Fruit fly (Drosophila melanogaster) whole organism, embryonic: Measurements from ENCODE around the gene CG14410.

Experiments used
- B-H1 ChIP-seq: fragments of 200-800 bp; sonication (Bioruptor generic); IDR thresholded peaks from 3 replicates; pipeline ENCODE4 v1.3.6; 2022; ENCODE audit warnings: missing biosample characterization, missing genetic modification characterization
- CG10209 ChIP-seq: fragments of 200-800 bp; sonication (Bioruptor generic); optimal IDR thresholded peaks from 3 replicates; lab custom pipeline; 2017; ENCODE audit warnings: missing biosample characterization, mild to moderate bottlenecking, missing genetic modification characterization, missing genetic modification reagents
- CG10431 ChIP-seq: fragments of 200-800 bp; sonication (Bioruptor generic); optimal IDR thresholded peaks from 3 replicates; lab custom pipeline; 2018; ENCODE audit warnings: missing biosample characterization, mild to moderate bottlenecking, missing genetic modification characterization
- CG11093 ChIP-seq: fragments of 200-800 bp; sonication (Bioruptor generic); IDR thresholded peaks from 3 replicates; pipeline ENCODE4 v1.3.6; 2022; ENCODE audit warnings: missing biosample characterization, missing genetic modification characterization
- CG12659 ChIP-seq: fragments of 200-800 bp; sonication (Bioruptor generic); optimal IDR thresholded peaks from 3 replicates; lab custom pipeline; 2017; ENCODE audit warnings: mild to moderate bottlenecking, missing biosample characterization, missing genetic modification reagents, missing genetic modification characterization
- CG12942 ChIP-seq: fragments of 200-800 bp; sonication (Bioruptor generic); optimal IDR thresholded peaks from 3 replicates; lab custom pipeline; 2016; ENCODE audit warnings: missing biosample characterization, missing genetic modification characterization
- CG14667 ChIP-seq: fragments of 200-800 bp; sonication (Bioruptor generic); IDR thresholded peaks from 2 replicates; pipeline ENCODE4 v1.3.6; 2022; ENCODE audit warnings: missing biosample characterization, missing genetic modification characterization
- CG15073 ChIP-seq: fragments of 200-800 bp; sonication (Bioruptor generic); optimal IDR thresholded peaks from 2 replicates; lab custom pipeline; 2016; ENCODE audit warnings: missing biosample characterization, missing genetic modification characterization
- CG1647 ChIP-seq: fragments of 200-800 bp; sonication (Bioruptor generic); optimal IDR thresholded peaks from 3 replicates; lab custom pipeline; 2016; ENCODE audit warnings: missing biosample characterization, missing genetic modification characterization
- CG17361 ChIP-seq: fragments of 200-800 bp; sonication (Bioruptor generic); IDR thresholded peaks from 3 replicates; pipeline ENCODE4 v1.3.6; 2022; ENCODE audit warnings: missing biosample characterization, missing genetic modification characterization
- CG18262 ChIP-seq: fragments of 200-800 bp; optimal IDR thresholded peaks from 3 replicates; lab custom pipeline; 2019; ENCODE audit warnings: missing biosample characterization, mild to moderate bottlenecking, missing genetic modification characterization, moderate library complexity
- CG31441 ChIP-seq: fragments of 200-800 bp; sonication (Bioruptor generic); IDR thresholded peaks from 2 replicates; pipeline ENCODE4 v1.3.6; 2022; ENCODE audit warnings: missing biosample characterization, missing genetic modification characterization
- CG3163 ChIP-seq: fragments of 200-800 bp; sonication (Bioruptor generic); optimal IDR thresholded peaks from 3 replicates; lab custom pipeline; 2016; ENCODE audit warnings: missing biosample characterization, missing genetic modification characterization
- CG34376 ChIP-seq: fragments of 200-800 bp; sonication (Bioruptor generic); optimal IDR thresholded peaks from 2 replicates; lab custom pipeline; 2018; ENCODE audit warnings: missing biosample characterization, mild to moderate bottlenecking, missing genetic modification characterization
- CG4282 ChIP-seq: fragments of 200-800 bp; sonication (Bioruptor generic); optimal IDR thresholded peaks from 2 replicates; lab custom pipeline; 2016; ENCODE audit warnings: missing biosample characterization, missing genetic modification characterization
- CG6689 ChIP-seq: fragments of 200-800 bp; sonication (Bioruptor generic); IDR thresholded peaks from 2 replicates; pipeline ENCODE4 v1.3.6; 2022; ENCODE audit warnings: missing biosample characterization, missing genetic modification characterization
- CG7372 ChIP-seq: fragments of 200-800 bp; sonication (Bioruptor generic); IDR thresholded peaks from 2 replicates; pipeline ENCODE4 v1.3.6; 2022; ENCODE audit warnings: missing biosample characterization, missing genetic modification characterization
- CG7839 ChIP-seq: fragments of 200-800 bp; sonication (Bioruptor generic); optimal IDR thresholded peaks from 3 replicates; lab custom pipeline; 2018; ENCODE audit warnings: missing biosample characterization, mild to moderate bottlenecking, missing genetic modification characterization, moderate library complexity
- CG8089 ChIP-seq: fragments of 200-800 bp; sonication (Bioruptor generic); optimal IDR thresholded peaks from 3 replicates; lab custom pipeline; 2016; ENCODE audit warnings: missing biosample characterization, missing genetic modification characterization
- CHES-1-like ChIP-seq: fragments of 200-800 bp; sonication (Bioruptor generic); optimal IDR thresholded peaks from 2 replicates; lab custom pipeline; 2016; ENCODE audit warnings: missing biosample characterization, missing genetic modification characterization
- Dbx ChIP-seq: fragments of 200-800 bp; sonication (Bioruptor generic); IDR thresholded peaks from 3 replicates; pipeline ENCODE4 v1.3.6; 2022; ENCODE audit warnings: missing biosample characterization, missing genetic modification characterization
- Dp ChIP-seq: fragments of 200-800 bp; sonication (Bioruptor generic); optimal IDR thresholded peaks from 2 replicates; lab custom pipeline; 2018; ENCODE audit warnings: missing biosample characterization, mild to moderate bottlenecking, missing genetic modification characterization, moderate library complexity
- Ets65A ChIP-seq: fragments of 200-800 bp; sonication (Bioruptor generic); peaks from one replicate; lab custom pipeline; 2016; ENCODE audit warnings: missing biosample characterization, missing genetic modification characterization
- GATAe ChIP-seq: fragments of 200-800 bp; sonication (Bioruptor generic); conservative IDR thresholded peaks from 2 replicates; pipeline ENCODE4 v1.3.6; 2022; ENCODE audit warnings: missing biosample characterization, missing genetic modification characterization
- HLH54F ChIP-seq: fragments of 200-800 bp; sonication (Bioruptor generic); optimal IDR thresholded peaks from 3 replicates; lab custom pipeline; 2016; ENCODE audit warnings: missing biosample characterization, missing genetic modification characterization
- Hand ChIP-seq: fragments of 200-800 bp; sonication (Bioruptor generic); optimal IDR thresholded peaks from 2 replicates; lab custom pipeline; 2017; ENCODE audit warnings: mild to moderate bottlenecking, missing biosample characterization, missing genetic modification reagents, missing genetic modification characterization
- Hey ChIP-seq: fragments of 200-800 bp; sonication (Bioruptor generic); optimal IDR thresholded peaks from 3 replicates; lab custom pipeline; 2018; ENCODE audit warnings: missing biosample characterization, mild to moderate bottlenecking, missing genetic modification characterization
- Hr3 ChIP-seq: fragments of 200-800 bp; sonication (Bioruptor generic); optimal IDR thresholded peaks from 3 replicates; lab custom pipeline; 2016; ENCODE audit warnings: missing biosample characterization, missing genetic modification characterization
- MBD-R2 ChIP-seq: fragments of 200-800 bp; sonication (Bioruptor generic); IDR thresholded peaks from 2 replicates; pipeline ENCODE4 v1.3.6; 2022; ENCODE audit warnings: missing biosample characterization, missing genetic modification characterization
- MTF-1 ChIP-seq: fragments of 200-800 bp; sonication (Bioruptor generic); optimal IDR thresholded peaks from 2 replicates; lab custom pipeline; 2018; ENCODE audit warnings: missing biosample characterization, mild to moderate bottlenecking, missing genetic modification characterization, borderline replicate concordance
- NC2α ChIP-seq: fragments of 200-800 bp; sonication (Bioruptor generic); optimal IDR thresholded peaks from 2 replicates; lab custom pipeline; 2016; ENCODE audit warnings: missing biosample characterization, missing genetic modification characterization
- Rfx ChIP-seq: fragments of 200-800 bp; sonication (Bioruptor generic); IDR thresholded peaks from 2 replicates; pipeline ENCODE4 v1.3.6; 2022; ENCODE audit warnings: missing biosample characterization, missing genetic modification characterization
- abd-A ChIP-seq: fragments of 200-800 bp; sonication (Bioruptor generic); optimal IDR thresholded peaks from 3 replicates; lab custom pipeline; 2019; ENCODE audit warnings: missing biosample characterization, mild to moderate bottlenecking, missing genetic modification characterization, moderate library complexity
- ara ChIP-seq: fragments of 200-800 bp; sonication (Bioruptor generic); IDR thresholded peaks from 2 replicates; pipeline ENCODE4 v1.3.6; 2022; ENCODE audit warnings: missing biosample characterization, missing genetic modification characterization
- bcd ChIP-seq: fragments of 200-800 bp; sonication (Bioruptor generic); optimal IDR thresholded peaks from 2 replicates; lab custom pipeline; 2017; ENCODE audit warnings: missing biosample characterization, mild to moderate bottlenecking, missing genetic modification characterization
- bowl ChIP-seq: fragments of 200-800 bp; sonication (Bioruptor generic); IDR thresholded peaks from 2 replicates; pipeline ENCODE4 v1.3.6; 2022; ENCODE audit warnings: missing biosample characterization, missing genetic modification characterization
- bsh ChIP-seq, 2 experiments: fragments of 200-800 bp; sonication (Bioruptor generic); optimal IDR thresholded peaks; 2 replicates each; lab custom pipeline; 2017 to 2018; ENCODE audit warnings: mild to moderate bottlenecking in 2 of 2, missing biosample characterization in 2 of 2, missing genetic modification characterization in 2 of 2, moderate library complexity in 1 of 2
- danr ChIP-seq: fragments of 200-800 bp; sonication (Bioruptor generic); IDR thresholded peaks from 2 replicates; pipeline ENCODE4 v1.3.6; 2022; ENCODE audit warnings: missing biosample characterization, missing genetic modification characterization
- ftz-f1 ChIP-seq: fragments of 200-800 bp; sonication (Bioruptor generic); optimal IDR thresholded peaks from 2 replicates; lab custom pipeline; 2016; ENCODE audit warnings: missing biosample characterization, missing genetic modification characterization
- gro ChIP-seq: fragments of 200-800 bp; sonication (Bioruptor generic); optimal IDR thresholded peaks from 2 replicates; lab custom pipeline; 2016; ENCODE audit warnings: missing biosample characterization, missing genetic modification characterization
- inv ChIP-seq: fragments of 200-800 bp; sonication (Bioruptor generic); IDR thresholded peaks from 2 replicates; pipeline ENCODE4 v1.3.6; 2022; ENCODE audit warnings: missing biosample characterization, missing genetic modification characterization; ENCODE audit not compliant: partially characterized antibody
- lilli ChIP-seq: fragments of 200-800 bp; sonication (Bioruptor generic); optimal IDR thresholded peaks from 3 replicates; lab custom pipeline; 2016; ENCODE audit warnings: missing biosample characterization, missing genetic modification characterization
- nerfin-1 ChIP-seq: fragments of 200-800 bp; sonication (Bioruptor generic); optimal IDR thresholded peaks from 3 replicates; lab custom pipeline; 2019; ENCODE audit warnings: missing biosample characterization, mild to moderate bottlenecking, missing genetic modification characterization, moderate library complexity
- prd ChIP-seq, 3 experiments: fragments of >200 bp in 2 of 3; fragments of 200-800 bp in 1 of 3; sonication (Bioruptor generic) in 1 of 3; optimal IDR thresholded peaks in 2 of 3; IDR thresholded peaks in 1 of 3; 2 replicates in 2 of 3; 3 replicates in 1 of 3; pipeline versions ENCODE4 v1.3.6 to Lab custom; 2017 to 2022; ENCODE audit warnings: missing biosample characterization in 1 of 3, missing genetic modification characterization in 1 of 3
- row ChIP-seq: fragments of 200-800 bp; sonication (Bioruptor generic); IDR thresholded peaks from 3 replicates; pipeline ENCODE4 v1.3.6; 2022; ENCODE audit warnings: missing biosample characterization, missing genetic modification characterization
- sens ChIP-seq: fragments of 200-800 bp; sonication (Bioruptor generic); peaks from one replicate; lab custom pipeline; 2016; ENCODE audit warnings: missing biosample characterization, missing genetic modification characterization
- sens-2 ChIP-seq: fragments of 200-800 bp; sonication (Bioruptor generic); IDR thresholded peaks from 2 replicates; pipeline ENCODE4 v1.3.6; 2022; ENCODE audit warnings: missing biosample characterization, missing genetic modification characterization
- slou ChIP-seq: fragments of 200-800 bp; sonication (Bioruptor generic); optimal IDR thresholded peaks from 3 replicates; lab custom pipeline; 2016; ENCODE audit warnings: missing biosample characterization, missing genetic modification characterization
- sob ChIP-seq: fragments of 200-800 bp; sonication (Bioruptor generic); IDR thresholded peaks from 2 replicates; pipeline ENCODE4 v1.3.6; 2022; ENCODE audit warnings: missing biosample characterization, missing genetic modification characterization
- ssp ChIP-seq: fragments of 200-800 bp; sonication (Bioruptor generic); IDR thresholded peaks from 2 replicates; pipeline ENCODE4 v1.3.6; 2022; ENCODE audit warnings: missing biosample characterization, missing genetic modification characterization
- sug ChIP-seq: fragments of 200-800 bp; optimal IDR thresholded peaks from 2 replicates; lab custom pipeline; 2019; ENCODE audit warnings: missing biosample characterization, mild to moderate bottlenecking, missing genetic modification characterization, moderate library complexity
- tll ChIP-seq, 2 experiments: fragments of 200-800 bp in 1 of 2; fragments of >200 bp in 1 of 2; sonication (Bioruptor generic) in 1 of 2; optimal IDR thresholded peaks; 2 replicates each; lab custom pipeline; 2017 to 2019; ENCODE audit warnings: missing biosample characterization in 2 of 2, missing genetic modification characterization in 2 of 2, mild to moderate bottlenecking in 1 of 2, moderate library complexity in 1 of 2

CG14410 gene

dm6 chrX:14810433-14810832 is 26.1 kb upstream of the CG14410 start (continued):
- no peak for TF ChIP-seq Dbx (GFP tag; lab: Robert Waterston, UW)
- no peak for TF ChIP-seq bowl (GFP tag; lab: Robert Waterston, UW)
- no peak for TF ChIP-seq sens
- TF ChIP-seq ftz-f1 (GFP tag; lab: Kevin White, UChicago): no peak
- no peak for TF ChIP-seq Dp (GFP tag; lab: Kevin White, UChicago)
- no peak for TF ChIP-seq bcd (GFP tag; lab: Kevin White, UChicago)
- TF ChIP-seq CG14667: no peak
- TF ChIP-seq row: peak; percentile 52; the same call in 2 of the 3 replicates
- TF ChIP-seq danr (GFP tag; lab: Robert Waterston, UW): no peak
- TF ChIP-seq bsh (GFP tag; optimal IDR thresholded peaks at IDR 0.05; lab: Kevin White, UChicago): peak in 1 of 2 experiments; percentile 29
- TF ChIP-seq sob (GFP tag; lab: Robert Waterston, UW): no peak
- TF ChIP-seq CHES-1-like (GFP tag; lab: Kevin White, UChicago): no peak
- no peak for TF ChIP-seq inv
- no peak for TF ChIP-seq prd (optimal IDR thresholded peaks at IDR 0.05; lab: Kevin White, UChicago)
- TF ChIP-seq prd (GFP tag; IDR thresholded peaks at IDR 0.05; lab: Robert Waterston, UW): peak; percentile 51; the same call in 2 of the 3 replicates
- no peak for TF ChIP-seq lilli
- TF ChIP-seq CG10431 (GFP tag; lab: Kevin White, UChicago): no peak
- TF ChIP-seq CG1647 (GFP tag; lab: Kevin White, UChicago): no peak
- TF ChIP-seq slou (GFP tag; lab: Kevin White, UChicago): no peak
- TF ChIP-seq ssp (GFP tag; lab: Robert Waterston, UW): no peak
- TF ChIP-seq CG12942 (GFP tag; lab: Kevin White, UChicago): no peak
- no peak for TF ChIP-seq CG10209 (GFP tag; lab: Kevin White, UChicago)
- TF ChIP-seq ara (GFP tag; lab: Robert Waterston, UW): peak; percentile 16; the same call in 1 of the 2 replicates
- TF ChIP-seq HLH54F: no peak
- no peak for TF ChIP-seq abd-A (tag; lab: Kevin White, UChicago)
- no peak for TF ChIP-seq B-H1 (GFP tag; lab: Robert Waterston, UW)
- no peak for TF ChIP-seq CG15073
- TF ChIP-seq Hr3 (GFP tag; lab: Kevin White, UChicago): no peak
- TF ChIP-seq MBD-R2 (GFP tag; lab: Robert Waterston, UW): no peak
- TF ChIP-seq MTF-1 (GFP tag; lab: Kevin White, UChicago): no peak
- TF ChIP-seq Ets65A (GFP tag; lab: Kevin White, UChicago): no peak
- TF ChIP-seq Hand (GFP tag; lab: Kevin White, UChicago): no peak
- no peak for TF ChIP-seq Hey (tag; lab: Kevin White, UChicago)
- TF ChIP-seq CG18262: peak; percentile 42
- no peak for TF ChIP-seq CG34376
- TF ChIP-seq CG7839 (tag; lab: Kevin White, UChicago): peak; percentile 7
- no peak for TF ChIP-seq CG8089 (GFP tag; lab: Kevin White, UChicago)
- no peak for TF ChIP-seq tll (GFP tag; optimal IDR thresholded peaks at IDR 0.05; lab: Kevin White, UChicago)
- TF ChIP-seq CG11093 (GFP tag; lab: Robert Waterston, UW): no peak
- TF ChIP-seq CG12659 (GFP tag; lab: Kevin White, UChicago): no peak
- no peak for TF ChIP-seq CG3163
- TF ChIP-seq CG31441 (GFP tag; lab: Robert Waterston, UW): no peak
- no peak for TF ChIP-seq CG7372
- TF ChIP-seq CG17361 (GFP tag; lab: Robert Waterston, UW): 0 out of 3 replicates have a peak, but pooled peaks have one; percentile 8
- no peak for TF ChIP-seq sens-2
- no peak for TF ChIP-seq gro (GFP tag; lab: Kevin White, UChicago)
- TF ChIP-seq CG4282: no peak
- peak; percentile 39; the same call in 1 of the 2 replicates for TF ChIP-seq CG6689 (GFP tag; lab: Robert Waterston, UW)
- TF ChIP-seq NC2α (GFP tag; lab: Kevin White, UChicago): no peak
- TF ChIP-seq GATAe (GFP tag; lab: Robert Waterston, UW): no peak
- no peak for TF ChIP-seq sug
- TF ChIP-seq nerfin-1: no peak
- peak; percentile 15; the same call in 1 of the 2 replicates for TF ChIP-seq Rfx (GFP tag; lab: Robert Waterston, UW)
